Fruit fly (Drosophila melanogaster): Measurements from ENCODE around the gene blanks.

- TF ChIP-seq CG8478 (optimal IDR thresholded peaks at IDR 0.05) (no peak), pan (optimal IDR thresholded peaks at IDR 0.05) (no peak), Dll (optimal IDR thresholded peaks at IDR 0.05) (no peak), psq (optimal IDR thresholded peaks at IDR 0.05) (no peak)
Observed at dm6 chr3L:5510760-5511159, 12.0 kb upstream of the blanks start, which contains the start of gene CG34342.
